Fruit fly (Drosophila melanogaster) whole organism, embryonic: ENCODE data around the gene CG14664.

ENCODE experiments used
- B-H2 ChIP-seq: fragments of 200-800 bp; sonication (Bioruptor generic); optimal IDR thresholded peaks from 2 replicates; lab custom pipeline; 2018; ENCODE audit warnings: missing biosample characterization, mild to moderate bottlenecking, missing genetic modification characterization
- BtbVII ChIP-seq: fragments of 200-800 bp; sonication (Bioruptor generic); optimal IDR thresholded peaks from 3 replicates; lab custom pipeline; 2017; ENCODE audit warnings: missing biosample characterization, mild to moderate bottlenecking, missing genetic modification characterization
- CG10321 ChIP-seq: fragments of 200-800 bp; sonication (Bioruptor generic); IDR thresholded peaks from 2 replicates; pipeline ENCODE4 v1.3.6; 2022; ENCODE audit warnings: missing biosample characterization, missing genetic modification characterization
- CG11456 ChIP-seq: fragments of 200-800 bp; sonication (Bioruptor generic); IDR thresholded peaks from 3 replicates; pipeline ENCODE4 v1.3.6; 2022; ENCODE audit warnings: missing biosample characterization, missing genetic modification characterization
- CG12391 ChIP-seq: fragments of 200-800 bp; sonication (Bioruptor generic); optimal IDR thresholded peaks from 3 replicates; lab custom pipeline; 2018; ENCODE audit warnings: missing biosample characterization, mild to moderate bottlenecking, missing genetic modification characterization, moderate library complexity
- CG12769 ChIP-seq: fragments of 200-800 bp; sonication (Bioruptor generic); optimal IDR thresholded peaks from 2 replicates; lab custom pipeline; 2019; ENCODE audit warnings: missing biosample characterization, mild to moderate bottlenecking, missing genetic modification characterization, moderate library complexity
- CG13894 ChIP-seq: fragments of 200-800 bp; sonication (Bioruptor generic); optimal IDR thresholded peaks from 3 replicates; lab custom pipeline; 2018; ENCODE audit warnings: missing biosample characterization, mild to moderate bottlenecking, missing genetic modification characterization, moderate library complexity
- CG14860 ChIP-seq: fragments of 200-800 bp; sonication (Bioruptor generic); IDR thresholded peaks from 3 replicates; pipeline ENCODE4 v1.3.6; 2022; ENCODE audit warnings: missing biosample characterization, missing genetic modification characterization; ENCODE audit not compliant: partially characterized antibody
- CG15011 ChIP-seq: fragments of 200-800 bp; sonication (Bioruptor generic); optimal IDR thresholded peaks from 3 replicates; lab custom pipeline; 2018; ENCODE audit warnings: missing biosample characterization, mild to moderate bottlenecking, missing genetic modification characterization
- CG16863 ChIP-seq: fragments of 200-800 bp; sonication (Bioruptor generic); optimal IDR thresholded peaks from 3 replicates; lab custom pipeline; 2016; ENCODE audit warnings: missing biosample characterization, missing genetic modification characterization
- CG18262 ChIP-seq: fragments of 200-800 bp; optimal IDR thresholded peaks from 3 replicates; lab custom pipeline; 2019; ENCODE audit warnings: missing biosample characterization, mild to moderate bottlenecking, missing genetic modification characterization, moderate library complexity
- CG1832 ChIP-seq: fragments of 200-800 bp; sonication (Bioruptor generic); optimal IDR thresholded peaks from 2 replicates; lab custom pipeline; 2017; ENCODE audit warnings: missing biosample characterization, mild to moderate bottlenecking, missing genetic modification characterization, inconsistent platforms
- CG31365 ChIP-seq: fragments of 200-800 bp; sonication (Bioruptor generic); optimal IDR thresholded peaks from 2 replicates; lab custom pipeline; 2018; ENCODE audit warnings: missing biosample characterization, mild to moderate bottlenecking, missing genetic modification characterization
- CG3163 ChIP-seq: fragments of 200-800 bp; sonication (Bioruptor generic); optimal IDR thresholded peaks from 3 replicates; lab custom pipeline; 2016; ENCODE audit warnings: missing biosample characterization, missing genetic modification characterization
- CG6683 ChIP-seq: fragments of 200-800 bp; sonication (Bioruptor generic); optimal IDR thresholded peaks from 2 replicates; lab custom pipeline; 2017; ENCODE audit warnings: missing biosample characterization, mild to moderate bottlenecking, missing genetic modification characterization, missing genetic modification reagents
- CG7357 ChIP-seq: fragments of 200-800 bp; sonication (Bioruptor generic); IDR thresholded peaks from 3 replicates; pipeline ENCODE4 v1.3.6; 2022; ENCODE audit warnings: missing biosample characterization, missing genetic modification characterization
- CG7556 ChIP-seq: fragments of 200-800 bp; sonication (Bioruptor generic); optimal IDR thresholded peaks from 2 replicates; lab custom pipeline; 2017; ENCODE audit warnings: missing biosample characterization, mild to moderate bottlenecking, missing genetic modification characterization
- CG9609 ChIP-seq: fragments of 200-800 bp; sonication (Bioruptor generic); optimal IDR thresholded peaks from 3 replicates; lab custom pipeline; 2016; ENCODE audit warnings: missing biosample characterization, missing genetic modification characterization
- CrebB ChIP-seq: fragments of 200-800 bp; sonication (Bioruptor generic); optimal IDR thresholded peaks from 3 replicates; lab custom pipeline; 2018; ENCODE audit warnings: missing biosample characterization, mild to moderate bottlenecking, missing genetic modification characterization
- D19B ChIP-seq: fragments of 200-800 bp; sonication (Bioruptor generic); optimal IDR thresholded peaks from 2 replicates; lab custom pipeline; 2017; ENCODE audit warnings: missing biosample characterization, mild to moderate bottlenecking, missing genetic modification characterization
- Deaf1 ChIP-seq: fragments of 200-800 bp; optimal IDR thresholded peaks from 3 replicates; lab custom pipeline; 2019; ENCODE audit warnings: missing biosample characterization, mild to moderate bottlenecking, missing genetic modification characterization, moderate library complexity
- Drgx ChIP-seq: fragments of 200-800 bp; sonication (Bioruptor generic); IDR thresholded peaks from 2 replicates; pipeline ENCODE4 v1.3.6; 2022; ENCODE audit warnings: missing biosample characterization, missing genetic modification characterization
- Fer1 ChIP-seq: fragments of 200-800 bp; sonication (Bioruptor generic); optimal IDR thresholded peaks from 2 replicates; lab custom pipeline; 2017; ENCODE audit warnings: missing biosample characterization, mild to moderate bottlenecking, missing genetic modification characterization
- Hand ChIP-seq: fragments of 200-800 bp; sonication (Bioruptor generic); optimal IDR thresholded peaks from 2 replicates; lab custom pipeline; 2017; ENCODE audit warnings: mild to moderate bottlenecking, missing biosample characterization, missing genetic modification reagents, missing genetic modification characterization
- Hr78 ChIP-seq, 2 experiments: fragments of 200-800 bp in 1 of 2; fragments of >200 bp in 1 of 2; sonication (Bioruptor generic) in 1 of 2; optimal IDR thresholded peaks; 2 replicates each; lab custom pipeline; 2017 to 2019; ENCODE audit warnings: missing biosample characterization in 2 of 2, missing genetic modification characterization in 2 of 2, mild to moderate bottlenecking in 1 of 2, moderate library complexity in 1 of 2
- Optix ChIP-seq: fragments of 200-800 bp; sonication (Bioruptor generic); IDR thresholded peaks from 3 replicates; pipeline ENCODE4 v1.3.6; 2022; ENCODE audit warnings: missing biosample characterization, missing genetic modification characterization
- Spps ChIP-seq: fragments of 200-800 bp; sonication (Bioruptor generic); optimal IDR thresholded peaks from 2 replicates; lab custom pipeline; 2018; ENCODE audit warnings: missing biosample characterization, mild to moderate bottlenecking, missing genetic modification characterization
- Sry-β ChIP-seq: fragments of 200-800 bp; sonication (Bioruptor generic); optimal IDR thresholded peaks from 2 replicates; lab custom pipeline; 2018; ENCODE audit warnings: missing biosample characterization, mild to moderate bottlenecking, missing genetic modification characterization, moderate library complexity
- ab ChIP-seq: fragments of 200-800 bp; sonication (Bioruptor generic); optimal IDR thresholded peaks from 2 replicates; lab custom pipeline; 2016; ENCODE audit warnings: missing biosample characterization, missing genetic modification characterization
- abd-A ChIP-seq: fragments of 200-800 bp; sonication (Bioruptor generic); optimal IDR thresholded peaks from 3 replicates; lab custom pipeline; 2019; ENCODE audit warnings: missing biosample characterization, mild to moderate bottlenecking, missing genetic modification characterization, moderate library complexity
- bab2 ChIP-seq: fragments of 200-800 bp; sonication (Bioruptor generic); optimal IDR thresholded peaks from 2 replicates; lab custom pipeline; 2016; ENCODE audit warnings: missing biosample characterization, missing genetic modification characterization
- bbx ChIP-seq: fragments of 200-800 bp; sonication (Bioruptor generic); IDR thresholded peaks from 2 replicates; pipeline ENCODE4 v1.3.6; 2022; ENCODE audit warnings: missing biosample characterization, missing genetic modification characterization; ENCODE audit not compliant: partially characterized antibody
- btn ChIP-seq: fragments of 200-800 bp; sonication (Bioruptor generic); optimal IDR thresholded peaks from 2 replicates; lab custom pipeline; 2016; ENCODE audit warnings: missing biosample characterization, missing genetic modification characterization
- chn ChIP-seq: fragments of 200-800 bp; sonication (Bioruptor generic); optimal IDR thresholded peaks from 2 replicates; lab custom pipeline; 2016; ENCODE audit warnings: missing biosample characterization, missing genetic modification characterization
- dimm ChIP-seq: fragments of 200-800 bp; sonication (Bioruptor generic); IDR thresholded peaks from 2 replicates; pipeline ENCODE4 v1.3.6; 2022; ENCODE audit warnings: missing biosample characterization, missing genetic modification characterization
- exex ChIP-seq: fragments of 200-800 bp; sonication (Bioruptor generic); optimal IDR thresholded peaks from 4 replicates; lab custom pipeline; 2018; ENCODE audit warnings: missing biosample characterization, mild to moderate bottlenecking, missing genetic modification characterization, moderate library complexity
- gro ChIP-seq: fragments of 200-800 bp; sonication (Bioruptor generic); optimal IDR thresholded peaks from 2 replicates; lab custom pipeline; 2016; ENCODE audit warnings: missing biosample characterization, missing genetic modification characterization
- jigr1 ChIP-seq: fragments of 200-800 bp; sonication (Bioruptor generic); IDR thresholded peaks from 3 replicates; pipeline ENCODE4 v1.3.6; 2022; ENCODE audit warnings: missing biosample characterization, missing genetic modification characterization
- ken ChIP-seq: fragments of 200-800 bp; sonication (Bioruptor generic); IDR thresholded peaks from 3 replicates; pipeline ENCODE4 v1.3.6; 2022; ENCODE audit warnings: missing biosample characterization, missing genetic modification characterization
- kni ChIP-seq: fragments of 200-800 bp; sonication (Bioruptor generic); optimal IDR thresholded peaks from 3 replicates; lab custom pipeline; 2017; ENCODE audit warnings: mild to moderate bottlenecking, missing biosample characterization, missing genetic modification reagents, missing genetic modification characterization
- mam ChIP-seq: fragments of 200-800 bp; sonication (Bioruptor generic); optimal IDR thresholded peaks from 3 replicates; lab custom pipeline; 2016; ENCODE audit warnings: missing biosample characterization, missing genetic modification characterization
- onecut ChIP-seq: fragments of 200-800 bp; sonication (Bioruptor generic); IDR thresholded peaks from 2 replicates; pipeline ENCODE4 v1.3.6; 2022; ENCODE audit warnings: missing biosample characterization, missing genetic modification characterization
- pb ChIP-seq: fragments of 200-800 bp; sonication (Bioruptor generic); optimal IDR thresholded peaks from 3 replicates; lab custom pipeline; 2016; ENCODE audit warnings: missing biosample characterization, missing genetic modification characterization
- phol ChIP-seq: fragments of 200-800 bp; sonication (Bioruptor generic); optimal IDR thresholded peaks from 3 replicates; lab custom pipeline; 2018; ENCODE audit warnings: missing biosample characterization, mild to moderate bottlenecking, missing genetic modification characterization, moderate library complexity
- row ChIP-seq: fragments of 200-800 bp; sonication (Bioruptor generic); IDR thresholded peaks from 3 replicates; pipeline ENCODE4 v1.3.6; 2022; ENCODE audit warnings: missing biosample characterization, missing genetic modification characterization
- seq ChIP-seq: fragments of 200-800 bp; sonication (Bioruptor generic); IDR thresholded peaks from 2 replicates; pipeline ENCODE4 v1.3.6; 2022; ENCODE audit warnings: missing biosample characterization, missing genetic modification characterization
- sisA ChIP-seq: fragments of 200-800 bp; sonication (Bioruptor generic); IDR thresholded peaks from 2 replicates; pipeline ENCODE4 v1.3.6; 2022; ENCODE audit warnings: missing biosample characterization, missing genetic modification characterization
- slp2 ChIP-seq: fragments of 200-800 bp; sonication (Bioruptor generic); optimal IDR thresholded peaks from 2 replicates; lab custom pipeline; 2016; ENCODE audit warnings: missing biosample characterization, missing genetic modification characterization
- stc ChIP-seq: fragments of 200-800 bp; sonication (Bioruptor generic); IDR thresholded peaks from 2 replicates; pipeline ENCODE4 v1.3.6; 2022; ENCODE audit warnings: missing biosample characterization, missing genetic modification characterization
- twi ChIP-seq: fragments of 200-800 bp; optimal IDR thresholded peaks from 2 replicates; lab custom pipeline; 2019; ENCODE audit warnings: missing biosample characterization, mild to moderate bottlenecking, missing genetic modification characterization, moderate library complexity
- usp ChIP-seq: fragments of >200 bp; optimal IDR thresholded peaks from 2 replicates; lab custom pipeline; 2017; ENCODE audit warnings: missing biosample characterization, missing genetic modification characterization
- vnd ChIP-seq: fragments of 200-800 bp; sonication (Bioruptor generic); IDR thresholded peaks from 3 replicates; pipeline ENCODE4 v1.3.6; 2022; ENCODE audit warnings: missing biosample characterization, missing genetic modification characterization; ENCODE audit not compliant: partially characterized antibody

CG14664 gene

dm6 chr3R:5270806-5271205, 46.9 kb downstream of the CG14664 start (continued):
- no peak for TF ChIP-seq D19B (GFP tag; lab: Kevin White, UChicago)
- TF ChIP-seq jigr1 (GFP tag; lab: Robert Waterston, UW), result no peak
- TF ChIP-seq CG3163 (GFP tag; lab: Kevin White, UChicago), result no peak
- no peak for TF ChIP-seq Hr78 (GFP tag; optimal IDR thresholded peaks at IDR 0.05; lab: Kevin White, UChicago)
- no peak for TF ChIP-seq CG1832 (GFP tag; lab: Kevin White, UChicago)
- TF ChIP-seq Fer1 (GFP tag; lab: Kevin White, UChicago), result no peak
- no peak for TF ChIP-seq usp
- no peak for TF ChIP-seq B-H2 (GFP tag; lab: Kevin White, UChicago)
- TF ChIP-seq slp2, result no peak
- TF ChIP-seq ab (GFP tag; lab: Kevin White, UChicago), result no peak
- TF ChIP-seq CG18262 (tag; lab: Kevin White, UChicago), result no peak
- TF ChIP-seq btn (GFP tag; lab: Kevin White, UChicago), result no peak
- no peak for TF ChIP-seq CrebB (tag; lab: Kevin White, UChicago)
- TF ChIP-seq mam (GFP tag; lab: Kevin White, UChicago), result peak; percentile 13
- TF ChIP-seq pb (GFP tag; lab: Kevin White, UChicago), result no peak
- TF ChIP-seq CG15011 (GFP tag; lab: Kevin White, UChicago), result no peak
- peak; percentile 2 for TF ChIP-seq CG16863 (GFP tag; lab: Kevin White, UChicago)
- TF ChIP-seq exex (tag; lab: Kevin White, UChicago), result no peak
- no peak for TF ChIP-seq dimm
- TF ChIP-seq Spps, result no peak
- no peak for TF ChIP-seq Sry-β
- TF ChIP-seq CG6683, result no peak
- TF ChIP-seq vnd, result no peak
- no peak for TF ChIP-seq sisA (GFP tag; lab: Robert Waterston, UW)
- TF ChIP-seq abd-A, result no peak
- no peak for TF ChIP-seq Deaf1 (tag; lab: Kevin White, UChicago)
- no peak for TF ChIP-seq Hand (GFP tag; lab: Kevin White, UChicago)
- TF ChIP-seq bab2, result no peak
- TF ChIP-seq CG12391 (tag; lab: Kevin White, UChicago), result no peak
- peak; percentile 7 for TF ChIP-seq CG7556
- TF ChIP-seq CG12769, result peak; percentile 3
- TF ChIP-seq twi, result no peak
- TF ChIP-seq BtbVII (GFP tag; lab: Kevin White, UChicago), result no peak
- no peak for TF ChIP-seq bbx (GFP tag; lab: Robert Waterston, UW)
- TF ChIP-seq row (GFP tag; lab: Robert Waterston, UW), result peak; percentile 47; the same call in 2 of the 3 replicates
- TF ChIP-seq CG7357 (GFP tag; lab: Robert Waterston, UW), result no peak
- TF ChIP-seq kni (GFP tag; lab: Kevin White, UChicago), result no peak
- peak; percentile 14; the same call in 1 of the 3 replicates for TF ChIP-seq ken (GFP tag; lab: Robert Waterston, UW)
- no peak for TF ChIP-seq CG13894
- TF ChIP-seq Drgx (GFP tag; lab: Robert Waterston, UW), result peak; percentile 40; the same call in 1 of the 2 replicates
- TF ChIP-seq CG14860 (GFP tag; lab: Robert Waterston, UW), result no peak
- TF ChIP-seq Optix (GFP tag; lab: Robert Waterston, UW), result no peak
- TF ChIP-seq CG31365 (tag; lab: Kevin White, UChicago), result no peak
- TF ChIP-seq phol, result no peak
- no peak for TF ChIP-seq CG10321 (GFP tag; lab: Robert Waterston, UW)
- TF ChIP-seq CG9609, result no peak
- no peak for TF ChIP-seq chn (GFP tag; lab: Kevin White, UChicago)
- TF ChIP-seq stc (GFP tag; lab: Robert Waterston, UW), result 0 out of 2 replicates have a peak, but pooled peaks have one; percentile 19
- TF ChIP-seq gro (GFP tag; lab: Kevin White, UChicago), result no peak
- TF ChIP-seq onecut (GFP tag; lab: Robert Waterston, UW), result no peak
- TF ChIP-seq CG11456 (GFP tag; lab: Robert Waterston, UW), result no peak
- 0 out of 2 replicates have a peak, but pooled peaks have one; percentile 13 for TF ChIP-seq seq (GFP tag; lab: Robert Waterston, UW)
